Worm (Caenorhabditis elegans): ENCODE measurements around the gene nhr-21.

Gene nhr-21

ce11 chrII:7374143-7374542 lies 35.1 kb downstream of the nhr-21 start, which contains the start of the genes mtch-1 and rpb-4 (continued):
- TF ChIP-seq nhr-77 (tag; optimal IDR thresholded peaks at IDR 0.05), result no peak
- no peak for TF ChIP-seq ztf-11 (tag; optimal IDR thresholded peaks at IDR 0.05)
- TF ChIP-seq nhr-21 (tag; optimal IDR thresholded peaks at IDR 0.05), result no peak
- TF ChIP-seq dmd-4 (tag; optimal IDR thresholded peaks at IDR 0.05), result no peak
- TF ChIP-seq unc-39 (tag; optimal IDR thresholded peaks at IDR 0.05), result no peak
- peak; percentile 24 for TF ChIP-seq lin-13 (GFP tag; optimal IDR thresholded peaks at IDR 0.05)
- no peak for TF ChIP-seq egl-27 (tag; optimal IDR thresholded peaks at IDR 0.05)
- no peak for TF ChIP-seq nhr-23 (tag; optimal IDR thresholded peaks at IDR 0.05)
- no peak for TF ChIP-seq mab-5 (tag; optimal IDR thresholded peaks at IDR 0.05)
- TF ChIP-seq aly-2 (tag; optimal IDR thresholded peaks at IDR 0.05), result no peak
- TF ChIP-seq elt-3 (tag; optimal IDR thresholded peaks at IDR 0.05), result no peak

ce11 chrII:7374980-7375379 lies 36.0 kb downstream of the nhr-21 start, which contains the start of gene F43E2.1:
TSS of gene F43E2.1 (plus strand) at chrII:7375280.
- TF ChIP-seq nhr-12 (tag; optimal IDR thresholded peaks at IDR 0.05), result no peak

- TF ChIP-seq egl-27 (tag; optimal IDR thresholded peaks at IDR 0.05), result no peak
- TF ChIP-seq nhr-77 (tag; optimal IDR thresholded peaks at IDR 0.05), result no peak
- TF ChIP-seq gmeb-1 (tag; optimal IDR thresholded peaks at IDR 0.05), result no peak
These were observed 40.0 kb downstream of the nhr-21 start, which contains the start of gene C07D10.6 for ce11 chrII:7379021-7379420. TSS of gene C07D10.6 (plus strand) at chrII:7379321.

- no peak for TF ChIP-seq lin-39 (tag; optimal IDR thresholded peaks at IDR 0.05)
- TF ChIP-seq sma-3 (GFP tag; optimal IDR thresholded peaks at IDR 0.05), result no peak
- no peak for TF ChIP-seq nhr-6 (tag; optimal IDR thresholded peaks at IDR 0.05)
- no peak for TF ChIP-seq nhr-23 (tag; optimal IDR thresholded peaks at IDR 0.05)
- TF ChIP-seq aly-2 (tag; optimal IDR thresholded peaks at IDR 0.05), result no peak
- TF ChIP-seq F13H6.1 (tag; optimal IDR thresholded peaks at IDR 0.05), result no peak
- TF ChIP-seq ztf-4 (tag; optimal IDR thresholded peaks at IDR 0.05), result no peak
- no peak for TF ChIP-seq egl-27 (tag; optimal IDR thresholded peaks at IDR 0.05)
- no peak for TF ChIP-seq zag-1 (tag; optimal IDR thresholded peaks at IDR 0.05)
These were observed 42.1 kb downstream of the nhr-21 start, which contains the start of gene C07D10.5 for ce11 chrII:7381142-7381611. TSS of gene C07D10.5 (plus strand) at chrII:7381561.

ce11 chrII:7381947-7382346 lies 42.9 kb downstream of the nhr-21 start:
- TF ChIP-seq fos-1 (tag; optimal IDR thresholded peaks at IDR 0.05), result peak; percentile 51
- TF ChIP-seq ztf-1 (GFP tag; conservative IDR thresholded peaks at IDR 0.05), result no peak
- TF ChIP-seq nhr-25 (tag; optimal IDR thresholded peaks at IDR 0.05), result no peak
- TF ChIP-seq zag-1 (tag; optimal IDR thresholded peaks at IDR 0.05), result no peak

ce11 chrII:7385442-7385841 lies 46.4 kb downstream of the nhr-21 start, which contains the start of gene sre-3:
TSS of gene sre-3 (plus strand) at chrII:7385742.
- TF ChIP-seq fos-1 (tag; optimal IDR thresholded peaks at IDR 0.05), result no peak
- no peak for TF ChIP-seq zag-1 (tag; optimal IDR thresholded peaks at IDR 0.05)
- no peak for TF ChIP-seq mab-5 (tag; optimal IDR thresholded peaks at IDR 0.05)
- TF ChIP-seq alr-1 (tag; optimal IDR thresholded peaks at IDR 0.05), result no peak
- TF ChIP-seq unc-39 (tag; optimal IDR thresholded peaks at IDR 0.05), result no peak
- TF ChIP-seq mdl-1 (tag; optimal IDR thresholded peaks at IDR 0.05), result no peak
- no peak for TF ChIP-seq ztf-1 (GFP tag; conservative IDR thresholded peaks at IDR 0.05)
- TF ChIP-seq skn-1 (tag; optimal IDR thresholded peaks at IDR 0.05), result no peak
- TF ChIP-seq gmeb-1 (tag; optimal IDR thresholded peaks at IDR 0.05), result no peak
- TF ChIP-seq nhr-10 (tag; optimal IDR thresholded peaks at IDR 0.05), result no peak
- no peak for TF ChIP-seq C34F6.9 (tag; optimal IDR thresholded peaks at IDR 0.05)
- no peak for TF ChIP-seq nhr-77 (tag; optimal IDR thresholded peaks at IDR 0.05)
- TF ChIP-seq snpc-4 (tag; optimal IDR thresholded peaks at IDR 0.05), result no peak
- TF ChIP-seq lin-11 (tag; optimal IDR thresholded peaks at IDR 0.05), result no peak
- TF ChIP-seq peb-1 (tag; optimal IDR thresholded peaks at IDR 0.05), result no peak
- TF ChIP-seq unc-62 (GFP tag; optimal IDR thresholded peaks at IDR 0.05), result no peak
- TF ChIP-seq unc-55 (GFP tag; optimal IDR thresholded peaks at IDR 0.05), result no peak
- TF ChIP-seq nhr-237 (tag; optimal IDR thresholded peaks at IDR 0.05), result no peak
- TF ChIP-seq dmd-4 (tag; optimal IDR thresholded peaks at IDR 0.05), result no peak
- no peak for TF ChIP-seq aly-2 (tag; optimal IDR thresholded peaks at IDR 0.05)
